Fruit fly (Drosophila melanogaster): ENCODE data around the gene CG8149.

dm6 chr3R:9551659-9552435 is 47.4 kb downstream of the CG8149 start, which contains the start of the genes mura and RnpS1:
- no peak for TF ChIP-seq CG4318 (GFP tag; optimal IDR thresholded peaks at IDR 0.05)
- no peak for TF ChIP-seq salr (GFP tag; optimal IDR thresholded peaks at IDR 0.05)
- no peak for TF ChIP-seq Hr4 (GFP tag; optimal IDR thresholded peaks at IDR 0.05)
- TF ChIP-seq Lpt (GFP tag; optimal IDR thresholded peaks at IDR 0.05) = no peak

All from whole organism, prepupa.